Fruit fly (Drosophila melanogaster) whole organism, larva: ENCODE measurements around the gene bt.

Source experiments
- noc ChIP-seq: fragments of 200-800 bp; sonication (Bioruptor generic); optimal IDR thresholded peaks from 3 replicates; lab custom pipeline; 2019; ENCODE audit warnings: missing biosample characterization, mild to moderate bottlenecking, missing genetic modification characterization, moderate library complexity

The bt gene

dm6 chr4:724140-724539 is at the start of gene bt:
TSS of gene bt (plus strand) at chr4:724400.
- TF ChIP-seq noc (tag; lab: Kevin White, UChicago) = no peak

DNA sequence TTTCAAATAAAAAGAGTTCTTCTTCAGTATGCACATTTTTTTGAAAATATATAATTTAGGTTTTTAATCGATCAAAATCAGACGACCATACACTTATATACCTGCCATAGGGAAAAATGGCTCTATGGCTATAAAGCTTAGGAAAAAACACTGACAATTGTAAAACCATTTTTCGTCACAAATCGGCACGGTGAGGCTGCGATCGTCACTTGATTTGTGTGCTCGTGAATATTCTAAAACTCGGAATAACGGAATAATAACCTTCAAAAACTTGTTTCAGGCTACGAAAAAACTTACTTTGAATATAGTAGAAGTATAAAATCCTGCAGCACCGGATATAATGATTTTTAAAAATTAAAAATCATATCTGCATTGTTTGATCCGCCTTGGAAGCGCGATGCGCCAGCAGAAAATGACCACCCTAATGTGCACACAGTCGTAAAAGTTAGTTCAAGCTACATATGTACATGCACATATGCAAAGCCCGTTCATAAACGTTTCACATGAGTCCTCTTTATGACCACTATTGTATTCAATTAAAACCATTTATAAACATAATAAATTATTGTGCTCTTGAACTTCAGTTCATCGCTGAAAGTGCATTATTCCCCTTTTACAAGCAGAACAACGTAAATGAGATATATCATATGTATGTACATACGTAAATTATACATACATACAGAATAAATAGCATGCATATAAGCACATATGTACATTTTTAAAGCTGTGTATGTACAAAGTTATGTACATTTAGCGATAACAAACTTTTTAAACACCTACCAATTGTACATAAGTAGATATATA is 29.1 kb upstream of the bt start:
- no peak for TF ChIP-seq noc (tag; lab: Kevin White, UChicago)

DNA sequence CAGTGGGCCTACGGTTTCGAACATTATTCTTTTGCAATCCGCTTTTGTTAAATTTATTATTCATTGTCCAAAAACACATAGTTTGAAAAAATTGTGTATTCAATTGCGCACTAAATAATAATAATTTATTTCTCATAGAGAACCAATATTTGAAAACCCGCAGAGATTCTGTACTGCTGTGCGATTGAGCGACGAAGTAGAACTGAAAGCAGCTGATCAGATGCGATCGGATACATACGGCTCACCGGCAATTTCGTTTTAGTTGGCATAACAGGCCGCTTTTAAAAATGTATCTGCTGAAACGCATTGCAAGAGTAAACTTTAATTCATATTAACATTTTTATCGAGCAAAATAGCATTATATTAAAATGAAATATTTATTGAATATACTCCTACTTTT is 28.4 kb upstream of the bt start, which contains the start of gene myo:
Gene myo (minus strand): TSS at position 211 of the 400 bp plus-strand sequence.
- no peak for TF ChIP-seq noc (tag; lab: Kevin White, UChicago)

DNA sequence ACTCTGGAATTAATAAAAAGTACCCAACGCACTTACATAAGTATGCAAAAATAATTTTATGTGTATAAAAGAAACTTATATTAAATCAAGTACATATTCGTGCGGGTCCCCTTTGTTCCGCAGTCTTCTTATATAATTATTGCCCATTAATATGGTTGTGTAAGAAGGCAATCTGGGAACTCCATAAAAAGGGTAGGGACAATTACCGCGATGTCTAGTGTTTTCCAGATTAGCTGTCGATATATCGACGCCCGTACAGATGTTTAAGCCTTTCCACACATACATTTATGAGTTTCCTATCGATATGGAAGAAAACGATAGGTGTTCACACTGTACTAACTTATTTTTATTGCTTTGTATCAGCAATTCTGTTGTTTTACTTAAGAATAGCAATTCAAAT is 27.6 kb upstream of the bt start:
- TF ChIP-seq noc (tag; lab: Kevin White, UChicago) = no peak

- no peak for TF ChIP-seq noc (tag; lab: Kevin White, UChicago)
These were observed 26.7 kb upstream of the bt start, which contains the start of gene ey for dm6 chr4:697463-697862. TSS of gene ey (plus strand) at chr4:697689.

dm6 chr4:701948-702347 is 22.3 kb upstream of the bt start:
- no peak for TF ChIP-seq noc (tag; lab: Kevin White, UChicago)

dm6 chr4:702806-703301 is 21.3 kb upstream of the bt start:
- TF ChIP-seq noc (tag; lab: Kevin White, UChicago) = no peak

DNA sequence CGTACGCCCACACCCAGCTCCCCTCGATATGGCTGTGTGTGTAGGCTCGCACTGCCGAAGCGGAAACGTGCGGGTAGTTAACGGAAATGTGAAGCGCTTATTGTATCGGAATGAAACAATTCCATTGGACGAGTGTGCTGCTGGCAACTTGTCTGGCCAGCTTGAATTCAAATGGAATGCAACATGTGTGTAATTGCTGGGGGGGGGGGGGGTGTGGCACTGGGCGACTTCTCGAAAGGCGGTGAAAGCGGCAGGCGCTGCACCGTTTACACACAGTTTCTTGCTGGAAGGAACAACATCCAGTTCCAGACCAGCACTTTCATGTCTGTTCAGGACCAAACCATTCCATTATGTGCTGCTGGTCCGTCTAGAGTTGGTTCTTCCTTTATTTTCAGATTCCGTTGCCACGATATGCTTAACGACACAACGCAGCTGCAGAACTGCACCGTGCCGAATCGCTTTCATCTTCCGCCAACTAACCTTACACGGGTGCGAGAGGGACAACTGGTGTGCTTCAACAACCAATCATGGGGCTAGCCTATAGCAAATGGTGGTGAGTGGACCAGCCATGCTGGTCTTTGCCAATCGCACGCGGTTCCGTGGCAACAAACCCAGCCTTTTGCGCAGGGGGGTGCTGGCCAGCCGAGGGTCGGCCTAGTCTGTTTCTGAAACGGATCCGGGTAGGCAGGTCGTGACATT is 20.1 kb upstream of the bt start:
- TF ChIP-seq noc (tag; lab: Kevin White, UChicago) = no peak

dm6 chr4:706847-707246 is 17.4 kb upstream of the bt start:
- no peak for TF ChIP-seq noc (tag; lab: Kevin White, UChicago)

DNA sequence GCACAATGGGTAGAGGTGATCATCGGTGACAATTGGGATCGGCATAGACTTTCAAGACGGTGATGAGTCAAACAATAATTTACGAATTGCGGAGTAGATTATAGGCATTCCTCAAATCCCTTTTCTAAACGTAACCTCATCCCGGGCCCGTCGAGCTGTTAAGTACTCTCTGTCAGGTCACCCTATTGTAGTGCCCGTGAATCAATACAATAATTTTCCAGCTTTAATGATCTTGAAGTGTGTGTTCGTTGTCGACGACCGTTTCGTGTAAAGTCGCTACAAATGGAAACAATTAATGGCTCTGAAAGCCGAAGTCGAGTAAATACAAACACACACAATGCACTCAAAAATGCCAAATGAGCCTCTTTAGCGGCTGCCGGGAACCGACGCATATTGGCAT is 15.5 kb upstream of the bt start:
- no peak for TF ChIP-seq noc (tag; lab: Kevin White, UChicago)

dm6 chr4:709730-710129 is 14.5 kb upstream of the bt start:
- TF ChIP-seq noc (tag; lab: Kevin White, UChicago) = no peak

DNA sequence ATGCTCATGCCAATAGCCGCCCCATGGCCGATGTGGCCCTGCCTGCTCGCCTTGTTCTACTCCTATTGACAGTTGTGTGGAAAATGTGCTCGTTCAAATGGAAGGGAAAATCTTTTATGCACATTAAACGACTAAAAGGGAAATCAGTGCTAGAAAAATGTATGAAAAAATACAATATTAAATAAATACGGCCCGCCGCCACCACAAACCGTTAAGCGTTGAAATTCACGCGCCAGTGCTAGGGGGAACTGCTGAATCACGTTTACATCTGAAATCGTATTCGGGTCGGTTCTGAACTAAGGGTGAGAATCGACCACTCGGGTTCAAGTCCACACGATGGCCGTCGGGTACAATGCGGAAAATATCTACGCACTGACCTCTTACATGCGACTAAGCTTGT is 11.3 kb upstream of the bt start:
- TF ChIP-seq noc (tag; lab: Kevin White, UChicago) = no peak

dm6 chr4:718614-719013 is 5.6 kb upstream of the bt start:
- TF ChIP-seq noc (tag; lab: Kevin White, UChicago) = no peak

DNA sequence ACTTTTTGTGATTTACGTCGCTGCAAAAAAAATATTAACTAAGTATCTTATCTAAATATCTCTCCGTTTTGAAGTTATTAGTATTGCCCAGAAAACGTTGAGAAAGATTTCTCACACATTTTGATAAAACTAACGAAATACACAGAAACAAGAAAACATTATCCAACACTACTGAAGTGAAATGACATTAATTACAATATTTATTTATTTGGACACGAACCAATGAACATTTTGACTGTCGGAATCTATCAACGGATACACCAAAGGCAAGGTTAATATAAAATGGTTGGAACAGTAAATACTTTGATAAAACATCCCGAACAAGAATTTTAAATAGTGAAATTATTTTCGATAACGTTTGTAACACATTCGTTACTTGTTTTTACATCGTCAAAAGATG is 2.4 kb upstream of the bt start:
- TF ChIP-seq noc (tag; lab: Kevin White, UChicago) = no peak

DNA sequence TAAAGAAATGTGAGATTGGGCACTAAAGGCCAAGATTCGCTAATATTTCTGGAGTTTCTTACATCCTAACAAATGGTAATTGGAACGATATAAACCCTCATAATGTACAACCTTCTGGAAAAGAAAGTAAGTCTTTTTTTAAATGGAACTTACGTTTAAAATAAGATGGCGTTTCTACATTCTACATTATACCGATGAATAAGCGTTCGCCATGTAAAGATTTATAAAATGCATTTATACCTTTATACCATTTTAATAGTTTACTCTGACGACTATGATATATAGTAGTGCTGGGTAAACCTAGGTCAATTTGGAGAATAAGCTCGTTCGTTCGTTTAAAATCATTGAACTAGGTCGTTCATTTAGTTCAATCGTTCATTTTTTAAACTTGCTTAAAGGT is 1.9 kb upstream of the bt start:
- no peak for TF ChIP-seq noc (tag; lab: Kevin White, UChicago)

DNA sequence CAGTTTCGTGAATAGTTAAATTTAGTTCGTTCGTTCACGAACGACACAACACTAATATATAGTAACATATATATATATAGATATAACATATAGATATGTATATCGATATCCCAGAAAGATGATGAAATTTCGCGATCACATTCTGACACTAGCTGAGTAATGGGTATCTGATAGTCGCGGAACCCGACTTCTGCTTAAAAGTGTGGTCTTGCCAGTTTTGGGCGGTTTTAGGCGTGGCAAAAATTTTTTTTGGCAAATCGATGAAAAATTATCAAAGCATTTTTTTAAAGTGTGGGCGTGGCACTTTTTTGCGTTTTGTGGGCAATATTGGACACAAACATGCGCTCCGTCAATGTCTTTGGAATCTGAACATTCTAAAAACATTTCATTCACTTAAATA is 1.3 kb upstream of the bt start:
- no peak for TF ChIP-seq noc (tag; lab: Kevin White, UChicago)

dm6 chr4:725085-725484 is 885 bp downstream of the bt start:
- no peak for TF ChIP-seq noc (tag; lab: Kevin White, UChicago)
